Fruit fly (Drosophila melanogaster): Measurements from ENCODE around the gene iPLA2-VIA.

Gene iPLA2-VIA

DNA sequence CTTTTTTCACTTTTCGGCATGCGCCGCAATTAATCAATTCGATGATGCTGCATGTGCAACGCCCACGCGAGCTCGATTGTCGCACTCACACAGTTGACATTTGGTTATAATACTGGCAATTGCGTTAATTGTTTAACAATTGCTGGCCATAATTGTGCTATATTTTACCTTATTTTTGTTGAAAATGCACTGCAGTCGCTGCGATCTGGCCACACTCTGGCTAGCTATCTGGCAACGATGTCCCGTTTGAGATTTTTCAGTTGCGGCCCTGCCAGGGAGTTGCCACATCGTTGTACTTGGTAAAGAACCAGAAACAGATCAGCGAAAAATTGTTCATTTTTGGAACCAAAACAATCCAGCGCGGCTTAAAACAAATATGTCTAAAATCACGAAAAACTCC, 34.2 kb upstream of the iPLA2-VIA start, which contains the start of the genes CG6707 and CG46387 (continued):
- 0 out of 2 replicates have a peak, but pooled peaks have one; percentile 32 for TF ChIP-seq ranshi (GFP tag; IDR thresholded peaks at IDR 0.05)
- TF ChIP-seq chinmo (GFP tag; IDR thresholded peaks at IDR 0.05; ENCODE audit: partially characterized antibody) = 0 out of 4 replicates have a peak, but pooled peaks have one; percentile 74
- TF ChIP-seq HmgD (GFP tag; optimal IDR thresholded peaks at IDR 0.05) = no peak
- TF ChIP-seq Pdp1 (GFP tag; optimal IDR thresholded peaks at IDR 0.05) = peak in 1 of 2 experiments; percentile 16
- peak; percentile 79 for TF ChIP-seq MBD-R2 (GFP tag; IDR thresholded peaks at IDR 0.05)
- TF ChIP-seq trem (tag; optimal IDR thresholded peaks at IDR 0.05) = peak; percentile 33
- TF ChIP-seq Dref (GFP tag; IDR thresholded peaks at IDR 0.05) = peak; percentile 39
- peak; percentile 24; the same call in 1 of the 2 replicates for TF ChIP-seq inv (GFP tag; IDR thresholded peaks at IDR 0.05; ENCODE audit: partially characterized antibody)
- TF ChIP-seq CG14710 (tag; optimal IDR thresholded peaks at IDR 0.05) = peak; percentile 35
- TF ChIP-seq bbx (GFP tag; IDR thresholded peaks at IDR 0.05; ENCODE audit: partially characterized antibody) = peak; percentile 18; the same call in 1 of the 2 replicates
- peak; percentile 68 for TF ChIP-seq gfzf (GFP tag; optimal IDR thresholded peaks at IDR 0.05)
- TF ChIP-seq CG8924 (tag; optimal IDR thresholded peaks at IDR 0.05) = peak; percentile 74
- TF ChIP-seq sug (tag; optimal IDR thresholded peaks at IDR 0.05) = peak; percentile 28
- TF ChIP-seq Scr (GFP tag; IDR thresholded peaks at IDR 0.05; ENCODE audit: partially characterized antibody) = peak; percentile 26; the same call in 1 of the 2 replicates
- peak; percentile 25; the same call in 1 of the 2 replicates for TF ChIP-seq CG13287 (GFP tag; IDR thresholded peaks at IDR 0.05; ENCODE audit: partially characterized antibody)
- TF ChIP-seq dimm (GFP tag; IDR thresholded peaks at IDR 0.05) = no peak
- no peak for TF ChIP-seq run (tag; optimal IDR thresholded peaks at IDR 0.05)
- peak; percentile 86 for TF ChIP-seq CG7928 (GFP tag; optimal IDR thresholded peaks at IDR 0.05)
- peak; percentile 79 for TF ChIP-seq CG15601 (tag; optimal IDR thresholded peaks at IDR 0.05)
- TF ChIP-seq Dek (tag; optimal IDR thresholded peaks at IDR 0.05) = no peak
- no peak for TF ChIP-seq aop (GFP tag; IDR thresholded peaks at IDR 0.05)
- TF ChIP-seq CG2202 (tag; optimal IDR thresholded peaks at IDR 0.05) = no peak
- TF ChIP-seq slbo (GFP tag; IDR thresholded peaks at IDR 0.05) = peak; percentile 61
- TF ChIP-seq Elba2 (GFP tag; optimal IDR thresholded peaks at IDR 0.05) = peak; percentile 88
- TF ChIP-seq CG7987 (GFP tag; optimal IDR thresholded peaks at IDR 0.05) = peak; percentile 6
- peak; percentile 35; the same call in 1 of the 2 replicates for TF ChIP-seq Ptx1 (GFP tag; IDR thresholded peaks at IDR 0.05)
- peak; percentile 56 for TF ChIP-seq CG17829 (tag; optimal IDR thresholded peaks at IDR 0.05)
- TF ChIP-seq CG17186 (GFP tag; optimal IDR thresholded peaks at IDR 0.05) = peak; percentile 24
- no peak for TF ChIP-seq Vsx1 (GFP tag; optimal IDR thresholded peaks at IDR 0.05)
- TF ChIP-seq CG30431 (GFP tag; optimal IDR thresholded peaks at IDR 0.05) = no peak
- TF ChIP-seq zfh2 (GFP tag; optimal IDR thresholded peaks at IDR 0.05) = peak; percentile 11
- TF ChIP-seq fd102C (GFP tag; optimal IDR thresholded peaks at IDR 0.05) = no peak
- TF ChIP-seq CG12659 (GFP tag; optimal IDR thresholded peaks at IDR 0.05) = peak; percentile 64
- TF ChIP-seq CG32767 (GFP tag; IDR thresholded peaks at IDR 0.05) = no peak
- 0 out of 2 replicates have a peak, but pooled peaks have one; percentile 30 for TF ChIP-seq chm (GFP tag; IDR thresholded peaks at IDR 0.05)
- TF ChIP-seq sqz (GFP tag; optimal IDR thresholded peaks at IDR 0.05) = peak; percentile 4
- peak; percentile 36 for TF ChIP-seq Sry-δ (GFP tag; optimal IDR thresholded peaks at IDR 0.05)
- TF ChIP-seq CoRest (tag; optimal IDR thresholded peaks at IDR 0.05) = peak; percentile 26
- peak; percentile 99 for TF ChIP-seq CG15514 (GFP tag; optimal IDR thresholded peaks at IDR 0.05)
- TF ChIP-seq CG17568 (GFP tag; optimal IDR thresholded peaks at IDR 0.05) = no peak
- TF ChIP-seq cato (GFP tag; optimal IDR thresholded peaks at IDR 0.05; ENCODE audit: borderline replicate concordance) = no peak
- peak; percentile 54 for TF ChIP-seq Ets97D (GFP tag; optimal IDR thresholded peaks at IDR 0.05)
- no peak for TF ChIP-seq Meics (GFP tag; optimal IDR thresholded peaks at IDR 0.05)
- TF ChIP-seq CG9932 (GFP tag; IDR thresholded peaks at IDR 0.05) = peak; percentile 73
- no peak for TF ChIP-seq crc (GFP tag; optimal IDR thresholded peaks at IDR 0.05)
- peak; percentile 53 for TF ChIP-seq dm (GFP tag; optimal IDR thresholded peaks at IDR 0.05)
- peak; percentile 44 for TF ChIP-seq jumu (GFP tag; optimal IDR thresholded peaks at IDR 0.05)
- no peak for TF ChIP-seq prd (optimal IDR thresholded peaks at IDR 0.05)
- TF ChIP-seq prd (GFP tag; IDR thresholded peaks at IDR 0.05) = peak; percentile 48; the same call in 1 of the 3 replicates
- TF ChIP-seq NfI (GFP tag; optimal IDR thresholded peaks at IDR 0.05) = peak; percentile 50

Measured in whole organism, embryonic.